Worm (Caenorhabditis elegans): ENCODE results near the gene nlp-6.
"Not testable (repeated sequence)": the region's sequence is repeated elsewhere in the genome, so short reads cannot be mapped to it uniquely, and the experiment has no call there.

Gene nlp-6

ce11 chrX:17640790-17641189, 21.5 kb upstream of the nlp-6 start, which contains the start of gene H18N23.2:
Gene H18N23.2 (minus strand): TSS chrX:17640871.
- TF ChIP-seq pes-1 (GFP tag; IDR thresholded peaks at IDR 0.05) = no peak
- peak; percentile 27 for TF ChIP-seq hmg-4 (GFP tag; optimal IDR thresholded peaks at IDR 0.05)
- no peak for TF ChIP-seq ama-1 (optimal IDR thresholded peaks at IDR 0.05)
- no peak for TF ChIP-seq tbx-11 (GFP tag; IDR thresholded peaks at IDR 0.05)

DNA sequence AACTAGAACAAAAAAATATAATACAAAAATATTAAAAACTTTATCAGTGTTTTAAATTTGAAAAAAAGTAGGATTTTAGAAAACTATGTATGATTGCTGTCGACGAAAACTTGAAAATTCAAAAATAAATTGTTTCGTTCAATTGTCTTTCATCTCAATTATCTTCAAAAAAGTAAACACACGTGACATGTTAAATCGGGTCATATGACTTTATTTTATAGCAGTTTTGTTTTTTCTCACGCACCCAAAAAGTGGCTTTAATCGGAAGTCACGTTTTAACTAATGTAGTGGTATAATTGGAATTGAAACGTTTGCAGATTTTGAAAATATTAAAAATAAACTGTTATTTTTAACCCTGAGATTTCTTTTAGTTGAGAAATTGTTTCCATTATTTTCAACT, 19.4 kb upstream of the nlp-6 start:
- no peak for TF ChIP-seq ets-7 (tag; optimal IDR thresholded peaks at IDR 0.05)
- TF ChIP-seq tbx-37 (GFP tag; conservative IDR thresholded peaks at IDR 0.05) = no peak
- no peak for TF ChIP-seq ceh-13 (GFP tag; optimal IDR thresholded peaks at IDR 0.05)
- TF ChIP-seq pes-1 (GFP tag; IDR thresholded peaks at IDR 0.05) = no peak
- TF ChIP-seq hmg-4 (GFP tag; optimal IDR thresholded peaks at IDR 0.05) = no peak
- no peak for TF ChIP-seq flt-1 (GFP tag; IDR thresholded peaks at IDR 0.05)
- TF ChIP-seq ceh-36 (tag; optimal IDR thresholded peaks at IDR 0.05) = no peak
- no peak for TF ChIP-seq sea-1 (GFP tag; conservative IDR thresholded peaks at IDR 0.05)
- no peak for TF ChIP-seq B0310.2 (tag; optimal IDR thresholded peaks at IDR 0.05)
- TF ChIP-seq aly-1 (tag; optimal IDR thresholded peaks at IDR 0.05) = no peak

- TF ChIP-seq scrt-1 (GFP tag; IDR thresholded peaks at IDR 0.05) = no peak
- TF ChIP-seq hmbx-1 (tag; optimal IDR thresholded peaks at IDR 0.05) = no peak
- no peak for TF ChIP-seq tra-4 (tag; optimal IDR thresholded peaks at IDR 0.05)
- TF ChIP-seq pes-1 (GFP tag; IDR thresholded peaks at IDR 0.05) = no peak
- TF ChIP-seq tbx-11 (GFP tag; IDR thresholded peaks at IDR 0.05) = no peak
- no peak for TF ChIP-seq hmg-4 (GFP tag; optimal IDR thresholded peaks at IDR 0.05)
- no peak for TF ChIP-seq flt-1 (GFP tag; IDR thresholded peaks at IDR 0.05)
- no peak for TF ChIP-seq ceh-36 (tag; optimal IDR thresholded peaks at IDR 0.05)
- TF ChIP-seq ets-7 (tag; optimal IDR thresholded peaks at IDR 0.05) = no peak
- TF ChIP-seq F13C5.2 (tag; optimal IDR thresholded peaks at IDR 0.05) = no peak
- no peak for TF ChIP-seq aly-1 (tag; optimal IDR thresholded peaks at IDR 0.05)
- no peak for TF ChIP-seq hnd-1 (tag; optimal IDR thresholded peaks at IDR 0.05)
- no peak for TF ChIP-seq sea-1 (GFP tag; conservative IDR thresholded peaks at IDR 0.05)
- TF ChIP-seq ama-1 (optimal IDR thresholded peaks at IDR 0.05) = no peak
- no peak for TF ChIP-seq B0310.2 (tag; optimal IDR thresholded peaks at IDR 0.05)
- no peak for TF ChIP-seq tbx-37 (GFP tag; conservative IDR thresholded peaks at IDR 0.05)
- TF ChIP-seq ceh-13 (GFP tag; optimal IDR thresholded peaks at IDR 0.05) = no peak
These were observed 18.4 kb upstream of the nlp-6 start for ce11 chrX:17643812-17644211.

- not testable (repeated sequence) for TF ChIP-seq hnd-1, ceh-36, tra-4 (tag; optimal IDR thresholded peaks at IDR 0.05)
These were observed 12.9 kb upstream of the nlp-6 start, which contains the start of gene tmem-218 for ce11 chrX:17649380-17649779. Gene tmem-218 (plus strand): TSS chrX:17649680.

DNA sequence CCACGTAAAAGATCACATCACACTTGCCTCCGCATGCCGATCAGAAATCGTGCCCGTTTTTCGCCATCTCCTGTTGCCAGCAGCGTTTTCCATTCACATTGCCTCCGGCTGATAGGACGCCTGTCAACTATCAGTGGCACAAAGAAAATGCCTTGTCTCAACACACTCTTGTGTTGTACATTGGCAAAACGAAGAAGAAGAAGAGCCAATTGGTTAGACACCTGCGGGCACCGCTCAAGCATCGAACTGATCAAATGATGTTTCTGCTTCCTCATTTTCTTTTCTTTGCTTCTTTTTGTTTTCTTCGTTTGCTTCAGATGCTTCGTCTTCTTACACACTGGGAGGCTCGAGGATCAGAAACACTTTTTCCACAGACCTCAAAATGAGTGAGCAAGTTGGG, 5.0 kb downstream of the nlp-6 start:
- no peak for TF ChIP-seq ets-7 (tag; optimal IDR thresholded peaks at IDR 0.05)
- TF ChIP-seq hmg-4 (GFP tag; optimal IDR thresholded peaks at IDR 0.05) = no peak
- TF ChIP-seq pes-1 (GFP tag; IDR thresholded peaks at IDR 0.05) = no peak
- no peak for TF ChIP-seq scrt-1 (GFP tag; IDR thresholded peaks at IDR 0.05)
- TF ChIP-seq ceh-13 (GFP tag; optimal IDR thresholded peaks at IDR 0.05) = no peak
- TF ChIP-seq flt-1 (GFP tag; IDR thresholded peaks at IDR 0.05) = no peak
- no peak for TF ChIP-seq F13C5.2 (tag; optimal IDR thresholded peaks at IDR 0.05)
- no peak for TF ChIP-seq sea-1 (GFP tag; conservative IDR thresholded peaks at IDR 0.05)
- no peak for TF ChIP-seq tra-4 (tag; optimal IDR thresholded peaks at IDR 0.05)
- TF ChIP-seq aly-1 (tag; optimal IDR thresholded peaks at IDR 0.05) = no peak
- no peak for TF ChIP-seq hnd-1 (tag; optimal IDR thresholded peaks at IDR 0.05)
- TF ChIP-seq ceh-36 (tag; optimal IDR thresholded peaks at IDR 0.05) = no peak
- no peak for TF ChIP-seq tbx-11 (GFP tag; IDR thresholded peaks at IDR 0.05)
- no peak for TF ChIP-seq tbx-37 (GFP tag; conservative IDR thresholded peaks at IDR 0.05)
- no peak for TF ChIP-seq B0310.2 (tag; optimal IDR thresholded peaks at IDR 0.05)
- no peak for TF ChIP-seq ama-1 (optimal IDR thresholded peaks at IDR 0.05)
- no peak for TF ChIP-seq hmbx-1 (tag; optimal IDR thresholded peaks at IDR 0.05)

DNA sequence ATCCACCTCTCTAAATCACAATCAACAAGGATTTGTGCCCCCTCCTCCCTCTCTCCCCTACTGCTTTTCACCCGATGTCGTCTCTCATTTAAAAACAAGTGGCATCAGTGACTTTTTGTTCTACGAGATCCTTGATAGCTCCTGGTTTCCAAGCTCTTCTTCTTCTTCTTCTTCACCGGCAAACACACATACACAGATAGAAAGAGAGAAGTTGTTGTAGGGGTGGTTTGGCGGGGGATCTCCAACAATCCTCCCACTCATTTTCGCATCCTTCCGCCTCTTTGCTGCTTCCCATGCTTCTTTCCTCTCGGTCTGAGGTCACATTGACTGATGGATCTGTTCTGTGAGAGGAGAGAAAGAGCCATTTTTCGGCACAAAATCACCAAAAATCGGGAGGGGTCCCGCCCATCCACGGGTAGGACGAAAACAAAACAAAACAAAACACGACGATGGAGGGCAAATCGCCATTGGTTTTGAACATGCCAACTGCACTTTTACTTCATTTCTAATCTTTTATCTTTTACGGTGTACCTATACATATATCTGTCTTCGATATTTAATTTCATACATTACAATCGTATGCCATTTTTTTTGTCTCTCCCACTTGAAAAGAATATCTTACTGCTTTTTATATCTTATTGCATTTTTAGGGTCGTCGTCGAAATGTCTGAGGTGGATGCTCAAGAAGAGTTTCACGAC, 8.3 kb downstream of the nlp-6 start, which contains the start of gene T23E7.2:
Gene T23E7.2 (plus strand): TSS at position 649 of the 699 bp plus-strand sequence.
- TF ChIP-seq scrt-1 (GFP tag; IDR thresholded peaks at IDR 0.05) = no peak
- no peak for TF ChIP-seq ceh-36 (tag; optimal IDR thresholded peaks at IDR 0.05)
- no peak for TF ChIP-seq hmbx-1 (tag; optimal IDR thresholded peaks at IDR 0.05)
- no peak for TF ChIP-seq B0310.2 (tag; optimal IDR thresholded peaks at IDR 0.05)
- TF ChIP-seq flt-1 (GFP tag; IDR thresholded peaks at IDR 0.05) = no peak
- TF ChIP-seq tbx-11 (GFP tag; IDR thresholded peaks at IDR 0.05) = no peak
- TF ChIP-seq sea-1 (GFP tag; conservative IDR thresholded peaks at IDR 0.05) = no peak
- no peak for TF ChIP-seq F13C5.2 (tag; optimal IDR thresholded peaks at IDR 0.05)
- TF ChIP-seq ceh-13 (GFP tag; optimal IDR thresholded peaks at IDR 0.05) = no peak
- TF ChIP-seq aly-1 (tag; optimal IDR thresholded peaks at IDR 0.05) = no peak
- no peak for TF ChIP-seq ets-7 (tag; optimal IDR thresholded peaks at IDR 0.05)
- no peak for TF ChIP-seq pes-1 (GFP tag; IDR thresholded peaks at IDR 0.05)
- no peak for TF ChIP-seq hnd-1 (tag; optimal IDR thresholded peaks at IDR 0.05)
- no peak for TF ChIP-seq ama-1 (optimal IDR thresholded peaks at IDR 0.05)
- no peak for TF ChIP-seq tra-4 (tag; optimal IDR thresholded peaks at IDR 0.05)
- TF ChIP-seq tbx-37 (GFP tag; conservative IDR thresholded peaks at IDR 0.05) = no peak
- TF ChIP-seq hmg-4 (GFP tag; optimal IDR thresholded peaks at IDR 0.05) = no peak

DNA sequence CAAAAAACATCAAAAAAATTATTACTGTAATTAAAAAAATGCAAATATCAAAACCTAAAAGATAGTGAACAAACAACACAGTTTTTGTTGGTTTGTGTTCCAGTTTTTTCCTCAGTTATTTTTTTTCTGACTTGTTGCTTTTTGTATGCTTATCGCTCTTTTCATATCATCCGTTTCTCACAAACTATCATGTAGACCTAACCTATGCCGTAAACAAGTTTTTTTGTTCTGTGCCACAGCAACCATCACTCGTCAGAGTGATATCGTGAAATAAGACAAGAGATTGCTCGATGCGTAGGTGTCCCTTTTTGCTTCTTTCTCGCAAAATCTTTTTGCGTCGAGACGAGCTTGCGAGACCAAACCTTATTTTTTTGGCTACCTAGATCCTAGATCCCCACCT, 10.0 kb downstream of the nlp-6 start:
- TF ChIP-seq flt-1 (GFP tag; IDR thresholded peaks at IDR 0.05) = no peak
- no peak for TF ChIP-seq ceh-13 (GFP tag; optimal IDR thresholded peaks at IDR 0.05)
- no peak for TF ChIP-seq hmbx-1 (tag; optimal IDR thresholded peaks at IDR 0.05)
- TF ChIP-seq pes-1 (GFP tag; IDR thresholded peaks at IDR 0.05) = no peak
- no peak for TF ChIP-seq tbx-11 (GFP tag; IDR thresholded peaks at IDR 0.05)
- no peak for TF ChIP-seq sea-1 (GFP tag; conservative IDR thresholded peaks at IDR 0.05)
- TF ChIP-seq hmg-4 (GFP tag; optimal IDR thresholded peaks at IDR 0.05) = no peak
- TF ChIP-seq aly-1 (tag; optimal IDR thresholded peaks at IDR 0.05) = no peak
- TF ChIP-seq tra-4 (tag; optimal IDR thresholded peaks at IDR 0.05) = no peak
- TF ChIP-seq scrt-1 (GFP tag; IDR thresholded peaks at IDR 0.05) = no peak
- no peak for TF ChIP-seq hnd-1 (tag; optimal IDR thresholded peaks at IDR 0.05)

All from whole organism, early embryonic.